Worm (Caenorhabditis elegans) whole organism, early embryonic: ENCODE measurements around the gene F54F2.6.

ENCODE experiments used
- B0310.2 ChIP-seq: sonication (generic microtip); optimal IDR thresholded peaks from 2 replicates; lab custom pipeline; 2016; ENCODE audit warnings: mild to moderate bottlenecking, missing genetic modification characterization, missing compliant biosample characterization
- F13C5.2 ChIP-seq: sonication (generic microtip); optimal IDR thresholded peaks from 2 replicates; lab custom pipeline; 2017; ENCODE audit warnings: mild to moderate bottlenecking, missing genetic modification characterization, inconsistent platforms, missing compliant biosample characterization
- aly-1 ChIP-seq: sonication (generic microtip); optimal IDR thresholded peaks from 2 replicates; lab custom pipeline; 2016; ENCODE audit warnings: missing genetic modification characterization, missing compliant biosample characterization
- ama-1 ChIP-seq: fragments of 150-350 bp; optimal IDR thresholded peaks from 2 replicates; lab custom pipeline; 2014
- ceh-13 ChIP-seq: fragments of 200-800 bp; sonication (Bioruptor generic); optimal IDR thresholded peaks from 2 replicates; lab custom pipeline; 2018; ENCODE audit warnings: mild to moderate bottlenecking, missing genetic modification characterization, missing compliant biosample characterization
- ceh-36 ChIP-seq: sonication (generic microtip); optimal IDR thresholded peaks from 2 replicates; lab custom pipeline; 2016; ENCODE audit warnings: missing genetic modification characterization, inconsistent platforms, missing compliant biosample characterization
- ets-7 ChIP-seq: sonication (generic microtip); optimal IDR thresholded peaks from 2 replicates; lab custom pipeline; 2016; ENCODE audit warnings: missing genotype, missing genetic modification characterization, missing compliant biosample characterization
- flt-1 ChIP-seq: fragments of 200-800 bp; sonication (Bioruptor generic); IDR thresholded peaks from 2 replicates; pipeline ENCODE4 v1.3.6; 2022; ENCODE audit warnings: missing genetic modification characterization, missing compliant biosample characterization
- hmbx-1 ChIP-seq: sonication (generic microtip); optimal IDR thresholded peaks from 2 replicates; lab custom pipeline; 2016; ENCODE audit warnings: mild to moderate bottlenecking, missing genetic modification characterization, missing compliant biosample characterization
- hmg-4 ChIP-seq: fragments of 200-800 bp; sonication (Bioruptor generic); optimal IDR thresholded peaks from 2 replicates; lab custom pipeline; 2018; ENCODE audit warnings: mild to moderate bottlenecking, missing genetic modification characterization, missing compliant biosample characterization
- hnd-1 ChIP-seq: sonication (generic microtip); optimal IDR thresholded peaks from 2 replicates; lab custom pipeline; 2016; ENCODE audit warnings: missing genetic modification characterization, missing compliant biosample characterization
- pes-1 ChIP-seq: fragments of 200-800 bp; sonication (Bioruptor generic); IDR thresholded peaks from 2 replicates; pipeline ENCODE4 v1.3.6; 2022; ENCODE audit warnings: missing genetic modification reagents, missing genetic modification characterization, missing compliant biosample characterization
- scrt-1 ChIP-seq: fragments of 200-800 bp; sonication (Bioruptor generic); IDR thresholded peaks from 2 replicates; pipeline ENCODE4 v1.3.6; 2022; ENCODE audit warnings: missing genetic modification characterization, missing compliant biosample characterization
- sea-1 ChIP-seq: fragments of 200-800 bp; sonication (Bioruptor generic); conservative IDR thresholded peaks from 2 replicates; pipeline ENCODE4 v1.3.6; 2022; ENCODE audit warnings: missing genetic modification characterization, missing compliant biosample characterization
- tbx-11 ChIP-seq: fragments of 200-800 bp; sonication (Bioruptor generic); IDR thresholded peaks from 2 replicates; pipeline ENCODE4 v1.3.6; 2022; ENCODE audit warnings: missing genetic modification characterization, missing compliant biosample characterization
- tbx-37 ChIP-seq: fragments of 200-800 bp; sonication (Bioruptor generic); conservative IDR thresholded peaks from 2 replicates; pipeline ENCODE4 v1.3.6; 2022; ENCODE audit warnings: missing genetic modification reagents, missing genetic modification characterization, missing compliant biosample characterization
- tra-4 ChIP-seq: sonication (generic microtip); optimal IDR thresholded peaks from 2 replicates; lab custom pipeline; 2017; ENCODE audit warnings: missing genetic modification characterization, missing compliant biosample characterization

F54F2.6 gene

ce11 chrIII:8782080-8782479 lies 18.4 kb downstream of the F54F2.6 start:
- TF ChIP-seq ets-7 (tag; lab: Kevin White, UChicago) (no peak), aly-1 (tag; lab: Kevin White, UChicago) (no peak), pes-1 (GFP tag; lab: Robert Waterston, UW) (no peak), hmg-4 (GFP tag; lab: Kevin White, UChicago) (no peak), ceh-36 (no peak), flt-1 (GFP tag; lab: Robert Waterston, UW) (no peak), ceh-13 (GFP tag; lab: Kevin White, UChicago) (no peak), F13C5.2 (no peak), B0310.2 (tag; lab: Kevin White, UChicago) (no peak), hnd-1 (tag; lab: Kevin White, UChicago) (no peak), tra-4 (no peak), tbx-11 (GFP tag; lab: Robert Waterston, UW) (no peak)

ce11 chrIII:8780473-8780872 lies 20.0 kb downstream of the F54F2.6 start:
- TF ChIP-seq tra-4 (no peak), tbx-37 (GFP tag; lab: Robert Waterston, UW) (no peak), F13C5.2 (no peak), B0310.2 (tag; lab: Kevin White, UChicago) (no peak), tbx-11 (GFP tag; lab: Robert Waterston, UW) (no peak), flt-1 (GFP tag; lab: Robert Waterston, UW) (no peak), ceh-13 (GFP tag; lab: Kevin White, UChicago) (no peak), hnd-1 (tag; lab: Kevin White, UChicago) (no peak), sea-1 (GFP tag; lab: Robert Waterston, UW) (no peak), ets-7 (tag; lab: Kevin White, UChicago) (no peak), pes-1 (GFP tag; lab: Robert Waterston, UW) (no peak), ama-1 (no peak), hmg-4 (GFP tag; lab: Kevin White, UChicago) (no peak), hmbx-1 (tag; lab: Kevin White, UChicago) (no peak)

- TF ChIP-seq sea-1 (GFP tag; lab: Robert Waterston, UW) (no peak), hmbx-1 (tag; lab: Kevin White, UChicago) (no peak), ama-1 (no peak), ceh-36 (no peak), hmg-4 (GFP tag; lab: Kevin White, UChicago) (no peak), ceh-13 (GFP tag; lab: Kevin White, UChicago) (no peak), hnd-1 (tag; lab: Kevin White, UChicago) (no peak), aly-1 (tag; lab: Kevin White, UChicago) (no peak), pes-1 (GFP tag; lab: Robert Waterston, UW) (no peak), flt-1 (GFP tag; lab: Robert Waterston, UW) (no peak), tbx-11 (GFP tag; lab: Robert Waterston, UW) (no peak), scrt-1 (no peak), tra-4 (no peak), ets-7 (tag; lab: Kevin White, UChicago) (no peak)
Observed at ce11 chrIII:8779912-8780311, 20.6 kb downstream of the F54F2.6 start, which contains the start of gene K02D10.4. Gene K02D10.4, minus strand, starts transcription at chrIII:8780012.

- TF ChIP-seq tbx-11 (GFP tag; lab: Robert Waterston, UW) (no peak), ets-7 (tag; lab: Kevin White, UChicago) (no peak), B0310.2 (tag; lab: Kevin White, UChicago) (no peak), sea-1 (GFP tag; lab: Robert Waterston, UW) (no peak), scrt-1 (no peak), flt-1 (GFP tag; lab: Robert Waterston, UW) (no peak), hmg-4 (GFP tag; lab: Kevin White, UChicago) (no peak), aly-1 (tag; lab: Kevin White, UChicago) (no peak), tra-4 (no peak), pes-1 (GFP tag; lab: Robert Waterston, UW) (no peak), ceh-13 (GFP tag; lab: Kevin White, UChicago) (no peak)
Observed at ce11 chrIII:8775953-8776352, 24.5 kb downstream of the F54F2.6 start, which contains the start of gene snap-29. Gene snap-29, plus strand, starts transcription at chrIII:8776253.

ce11 chrIII:8773375-8773774 lies 27.1 kb downstream of the F54F2.6 start:
- TF ChIP-seq hmg-4 (GFP tag; lab: Kevin White, UChicago) (no peak), scrt-1 (no peak), F13C5.2 (no peak), tbx-37 (GFP tag; lab: Robert Waterston, UW) (no peak), tra-4 (no peak), ceh-13 (GFP tag; lab: Kevin White, UChicago) (no peak), pes-1 (GFP tag; lab: Robert Waterston, UW) (no peak), aly-1 (tag; lab: Kevin White, UChicago) (no peak), ceh-36 (no peak), B0310.2 (tag; lab: Kevin White, UChicago) (no peak), sea-1 (GFP tag; lab: Robert Waterston, UW) (no peak), hnd-1 (tag; lab: Kevin White, UChicago) (no peak), hmbx-1 (tag; lab: Kevin White, UChicago) (no peak), tbx-11 (GFP tag; lab: Robert Waterston, UW) (no peak), flt-1 (GFP tag; lab: Robert Waterston, UW) (no peak), ama-1 (no peak), ets-7 (tag; lab: Kevin White, UChicago) (no peak)

ce11 chrIII:8772428-8773027 lies 28.0 kb downstream of the F54F2.6 start:
- TF ChIP-seq ets-7 (tag; lab: Kevin White, UChicago), result no peak
- no peak for TF ChIP-seq tra-4
- no peak for TF ChIP-seq scrt-1
- TF ChIP-seq F13C5.2, result no peak
- TF ChIP-seq sea-1 (GFP tag; lab: Robert Waterston, UW), result no peak
- no peak for TF ChIP-seq B0310.2 (tag; lab: Kevin White, UChicago)
- no peak for TF ChIP-seq tbx-11 (GFP tag; lab: Robert Waterston, UW)
- no peak for TF ChIP-seq flt-1 (GFP tag; lab: Robert Waterston, UW)
- TF ChIP-seq hnd-1 (tag; lab: Kevin White, UChicago), result no peak
- TF ChIP-seq ama-1, result no peak
- no peak for TF ChIP-seq ceh-36
- no peak for TF ChIP-seq tbx-37 (GFP tag; lab: Robert Waterston, UW)
- TF ChIP-seq aly-1 (tag; lab: Kevin White, UChicago), result no peak
- no peak for TF ChIP-seq ceh-13 (GFP tag; lab: Kevin White, UChicago)
- no peak for TF ChIP-seq hmbx-1 (tag; lab: Kevin White, UChicago)
- TF ChIP-seq hmg-4 (GFP tag; lab: Kevin White, UChicago), result no peak
- TF ChIP-seq pes-1 (GFP tag; lab: Robert Waterston, UW), result no peak
